Worm (Caenorhabditis elegans) whole organism, early embryonic: ENCODE measurements around the gene aqp-7.

Source experiments
- B0310.2 ChIP-seq: sonication (generic microtip); optimal IDR thresholded peaks from 2 replicates; lab custom pipeline; 2016; ENCODE audit warnings: mild to moderate bottlenecking, missing genetic modification characterization, missing compliant biosample characterization
- F13C5.2 ChIP-seq: sonication (generic microtip); optimal IDR thresholded peaks from 2 replicates; lab custom pipeline; 2017; ENCODE audit warnings: mild to moderate bottlenecking, missing genetic modification characterization, inconsistent platforms, missing compliant biosample characterization
- aly-1 ChIP-seq: sonication (generic microtip); optimal IDR thresholded peaks from 2 replicates; lab custom pipeline; 2016; ENCODE audit warnings: missing genetic modification characterization, missing compliant biosample characterization
- ama-1 ChIP-seq: fragments of 150-350 bp; optimal IDR thresholded peaks from 2 replicates; lab custom pipeline; 2014
- ceh-13 ChIP-seq: fragments of 200-800 bp; sonication (Bioruptor generic); optimal IDR thresholded peaks from 2 replicates; lab custom pipeline; 2018; ENCODE audit warnings: mild to moderate bottlenecking, missing genetic modification characterization, missing compliant biosample characterization
- ceh-36 ChIP-seq: sonication (generic microtip); optimal IDR thresholded peaks from 2 replicates; lab custom pipeline; 2016; ENCODE audit warnings: missing genetic modification characterization, inconsistent platforms, missing compliant biosample characterization
- ets-7 ChIP-seq: sonication (generic microtip); optimal IDR thresholded peaks from 2 replicates; lab custom pipeline; 2016; ENCODE audit warnings: missing genotype, missing genetic modification characterization, missing compliant biosample characterization
- flt-1 ChIP-seq: fragments of 200-800 bp; sonication (Bioruptor generic); IDR thresholded peaks from 2 replicates; pipeline ENCODE4 v1.3.6; 2022; ENCODE audit warnings: missing genetic modification characterization, missing compliant biosample characterization
- hmbx-1 ChIP-seq: sonication (generic microtip); optimal IDR thresholded peaks from 2 replicates; lab custom pipeline; 2016; ENCODE audit warnings: mild to moderate bottlenecking, missing genetic modification characterization, missing compliant biosample characterization
- hmg-4 ChIP-seq: fragments of 200-800 bp; sonication (Bioruptor generic); optimal IDR thresholded peaks from 2 replicates; lab custom pipeline; 2018; ENCODE audit warnings: mild to moderate bottlenecking, missing genetic modification characterization, missing compliant biosample characterization
- hnd-1 ChIP-seq: sonication (generic microtip); optimal IDR thresholded peaks from 2 replicates; lab custom pipeline; 2016; ENCODE audit warnings: missing genetic modification characterization, missing compliant biosample characterization
- pes-1 ChIP-seq: fragments of 200-800 bp; sonication (Bioruptor generic); IDR thresholded peaks from 2 replicates; pipeline ENCODE4 v1.3.6; 2022; ENCODE audit warnings: missing genetic modification reagents, missing genetic modification characterization, missing compliant biosample characterization
- scrt-1 ChIP-seq: fragments of 200-800 bp; sonication (Bioruptor generic); IDR thresholded peaks from 2 replicates; pipeline ENCODE4 v1.3.6; 2022; ENCODE audit warnings: missing genetic modification characterization, missing compliant biosample characterization
- sea-1 ChIP-seq: fragments of 200-800 bp; sonication (Bioruptor generic); conservative IDR thresholded peaks from 2 replicates; pipeline ENCODE4 v1.3.6; 2022; ENCODE audit warnings: missing genetic modification characterization, missing compliant biosample characterization
- tbx-11 ChIP-seq: fragments of 200-800 bp; sonication (Bioruptor generic); IDR thresholded peaks from 2 replicates; pipeline ENCODE4 v1.3.6; 2022; ENCODE audit warnings: missing genetic modification characterization, missing compliant biosample characterization
- tbx-37 ChIP-seq: fragments of 200-800 bp; sonication (Bioruptor generic); conservative IDR thresholded peaks from 2 replicates; pipeline ENCODE4 v1.3.6; 2022; ENCODE audit warnings: missing genetic modification reagents, missing genetic modification characterization, missing compliant biosample characterization
- tra-4 ChIP-seq: sonication (generic microtip); optimal IDR thresholded peaks from 2 replicates; lab custom pipeline; 2017; ENCODE audit warnings: missing genetic modification characterization, missing compliant biosample characterization

The aqp-7 gene

DNA sequence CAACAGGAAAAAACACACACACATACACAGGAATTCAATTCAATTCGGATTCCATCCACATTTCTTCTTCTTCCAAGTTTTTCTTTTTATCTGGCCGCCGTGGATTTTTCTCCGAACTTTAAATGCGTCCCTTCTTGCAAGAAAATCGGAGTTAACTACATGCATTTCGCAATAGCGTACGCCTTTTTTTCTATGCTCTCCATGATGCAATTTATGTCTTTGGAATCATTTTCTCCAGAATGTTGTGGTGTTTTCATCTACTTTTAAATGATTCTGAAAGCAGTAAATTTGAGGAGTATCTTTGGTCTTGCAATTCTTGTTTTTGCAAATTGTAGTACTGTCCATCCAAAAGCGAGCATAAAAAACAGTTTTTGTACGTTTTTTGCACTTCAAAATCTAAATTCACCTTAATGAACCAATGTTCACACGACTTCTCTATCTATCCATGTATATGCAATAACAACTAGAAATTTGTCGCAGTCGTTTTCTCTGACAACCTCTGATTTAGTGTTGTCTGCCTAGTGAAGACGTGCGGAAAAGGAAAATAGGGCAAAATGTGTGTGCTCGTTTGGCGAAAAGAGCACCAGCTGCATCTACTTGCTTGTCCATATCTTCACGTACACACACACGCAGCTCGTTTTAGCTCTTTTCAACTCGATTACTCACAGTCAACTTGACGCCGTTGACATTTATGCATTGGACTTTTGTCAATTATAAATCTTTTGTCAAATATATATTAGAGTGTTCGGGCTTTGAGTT, 2.4 kb upstream of the aqp-7 start:
- TF ChIP-seq ama-1 (lab: Kevin White, UChicago) (no peak), sea-1 (GFP tag; lab: Robert Waterston, UW) (no peak), flt-1 (no peak), ceh-36 (tag; lab: Kevin White, UChicago) (no peak), tbx-11 (GFP tag; lab: Robert Waterston, UW) (no peak), aly-1 (tag; lab: Kevin White, UChicago) (no peak), hmbx-1 (tag; lab: Kevin White, UChicago) (no peak), tbx-37 (no peak), tra-4 (tag; lab: Kevin White, UChicago) (no peak), hnd-1 (tag; lab: Kevin White, UChicago) (no peak), ceh-13 (GFP tag; lab: Kevin White, UChicago) (no peak), hmg-4 (GFP tag; lab: Kevin White, UChicago) (no peak)

DNA sequence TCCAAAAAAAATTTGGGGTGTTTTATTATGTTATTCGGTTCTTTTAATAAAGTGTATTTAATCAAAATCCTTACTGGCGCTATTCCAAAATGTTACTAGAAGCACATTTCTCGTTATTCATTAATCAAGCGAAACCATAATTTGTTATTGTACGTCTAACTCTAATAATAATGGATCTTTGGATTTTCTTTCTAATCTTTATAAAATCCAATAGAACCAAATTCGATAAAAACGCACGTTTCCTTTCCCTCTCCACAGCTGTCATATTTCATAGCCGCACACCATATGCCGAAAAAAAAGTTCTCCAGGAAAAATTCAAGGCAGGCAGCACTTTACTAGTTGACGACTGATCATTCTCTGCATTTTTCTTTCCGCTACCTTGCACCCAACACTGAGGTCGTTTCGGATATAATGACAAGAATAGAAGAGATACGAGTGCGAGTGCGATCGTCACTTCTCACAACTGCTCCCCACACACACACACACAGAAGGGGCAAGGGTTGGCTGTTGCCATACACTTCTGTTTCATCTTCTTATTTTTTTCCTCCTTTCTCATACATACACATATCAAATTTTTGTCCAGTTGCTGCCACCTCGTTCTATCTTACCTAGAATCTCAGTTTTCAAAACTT, 1.2 kb upstream of the aqp-7 start:
- TF ChIP-seq ceh-36 (tag; lab: Kevin White, UChicago): no peak
- TF ChIP-seq pes-1 (GFP tag; lab: Robert Waterston, UW): no peak
- TF ChIP-seq ceh-13 (GFP tag; lab: Kevin White, UChicago): no peak
- TF ChIP-seq hmbx-1 (tag; lab: Kevin White, UChicago): no peak
- TF ChIP-seq scrt-1: no peak
- TF ChIP-seq tbx-37: no peak
- no peak for TF ChIP-seq tra-4 (tag; lab: Kevin White, UChicago)
- TF ChIP-seq sea-1 (GFP tag; lab: Robert Waterston, UW): no peak
- TF ChIP-seq ama-1 (lab: Kevin White, UChicago): no peak
- TF ChIP-seq ets-7: no peak
- no peak for TF ChIP-seq F13C5.2 (tag; lab: Kevin White, UChicago)
- no peak for TF ChIP-seq hmg-4 (GFP tag; lab: Kevin White, UChicago)
- TF ChIP-seq B0310.2 (tag; lab: Kevin White, UChicago): no peak
- no peak for TF ChIP-seq flt-1
- no peak for TF ChIP-seq aly-1 (tag; lab: Kevin White, UChicago)
- no peak for TF ChIP-seq tbx-11 (GFP tag; lab: Robert Waterston, UW)

DNA sequence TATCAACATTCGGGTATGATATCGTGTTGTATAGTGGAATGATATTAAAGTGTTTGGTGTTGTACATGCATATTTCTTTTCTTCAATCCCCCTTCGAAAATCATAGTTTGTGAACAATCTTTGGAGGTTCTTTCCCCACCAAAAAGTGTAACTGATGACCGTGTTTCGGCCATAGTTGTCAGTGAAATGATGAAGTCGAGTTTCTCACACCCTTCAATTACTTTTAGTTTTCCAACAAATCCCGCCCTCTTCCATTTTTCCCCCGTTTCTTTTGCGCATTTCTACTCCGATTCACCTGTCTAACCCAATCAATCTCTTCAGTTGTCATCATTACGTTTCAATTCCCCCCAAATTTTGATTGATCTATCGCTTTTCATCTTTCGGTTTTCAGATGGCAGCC, 282 bp downstream of the aqp-7 start:
- TF ChIP-seq hmbx-1 (tag; lab: Kevin White, UChicago) (no peak), tra-4 (tag; lab: Kevin White, UChicago) (no peak), aly-1 (tag; lab: Kevin White, UChicago) (no peak), ceh-13 (GFP tag; lab: Kevin White, UChicago) (no peak)

DNA sequence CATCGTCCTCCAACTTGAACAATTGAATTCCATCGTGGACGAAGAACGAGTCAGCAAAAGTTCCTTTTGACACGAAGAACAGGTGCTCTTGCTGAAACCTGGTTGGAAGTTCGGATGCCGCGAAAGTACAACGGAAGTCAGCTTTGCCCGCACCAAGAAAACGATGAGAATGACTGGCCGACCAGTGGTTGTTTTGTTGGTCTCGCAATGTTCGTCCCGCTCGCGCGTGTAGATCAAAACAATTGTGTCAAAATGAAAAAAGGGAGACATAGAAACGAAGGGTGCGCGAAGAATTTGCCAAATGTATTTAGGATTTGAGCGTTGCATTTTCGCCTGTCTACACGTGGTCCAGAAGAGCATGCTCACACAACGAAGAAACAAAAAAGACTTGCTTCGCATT, 4.2 kb downstream of the aqp-7 start, which contains the start of gene M02F4.1:
Gene M02F4.1, minus strand, starts transcription at position 101 of the 400 bp plus-strand sequence.
- TF ChIP-seq pes-1 (GFP tag; lab: Robert Waterston, UW) (no peak), ama-1 (lab: Kevin White, UChicago) (no peak), hmg-4 (GFP tag; lab: Kevin White, UChicago) (no peak), flt-1 (no peak), aly-1 (tag; lab: Kevin White, UChicago) (no peak), scrt-1 (no peak), tbx-37 (no peak), ceh-13 (GFP tag; lab: Kevin White, UChicago) (no peak), F13C5.2 (tag; lab: Kevin White, UChicago) (no peak), ets-7 (no peak), tra-4 (tag; lab: Kevin White, UChicago) (no peak), tbx-11 (GFP tag; lab: Robert Waterston, UW) (no peak), ceh-36 (tag; lab: Kevin White, UChicago) (no peak)

DNA sequence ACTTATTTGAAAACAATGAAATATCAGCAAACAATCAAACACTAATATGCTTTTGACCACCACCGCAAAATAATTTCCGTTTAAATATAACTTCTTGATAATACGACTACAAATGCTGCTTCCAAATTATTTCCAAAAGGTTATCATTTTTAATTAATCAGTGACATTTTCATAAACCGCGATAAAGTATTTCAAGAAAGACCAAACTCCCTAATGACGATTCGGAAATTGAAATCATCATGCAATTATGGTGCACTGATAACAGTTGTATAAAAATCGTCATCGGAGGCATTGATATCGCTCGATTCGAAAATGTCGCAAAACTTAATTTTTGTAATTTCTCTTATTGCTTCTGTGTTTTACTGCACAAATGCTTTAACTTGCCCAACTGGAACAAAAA, 6.6 kb downstream of the aqp-7 start, which contains the start of gene clec-265:
Gene clec-265, plus strand, starts transcription at position 300 of the 400 bp plus-strand sequence.
- TF ChIP-seq F13C5.2 (tag; lab: Kevin White, UChicago): no peak
- TF ChIP-seq tbx-11 (GFP tag; lab: Robert Waterston, UW): no peak
- TF ChIP-seq tra-4 (tag; lab: Kevin White, UChicago): no peak
- TF ChIP-seq flt-1: no peak
- TF ChIP-seq sea-1 (GFP tag; lab: Robert Waterston, UW): no peak
- TF ChIP-seq pes-1 (GFP tag; lab: Robert Waterston, UW): no peak
- no peak for TF ChIP-seq ceh-36 (tag; lab: Kevin White, UChicago)
- TF ChIP-seq tbx-37: no peak
- no peak for TF ChIP-seq scrt-1
- no peak for TF ChIP-seq ceh-13 (GFP tag; lab: Kevin White, UChicago)
- TF ChIP-seq ama-1 (lab: Kevin White, UChicago): no peak
- no peak for TF ChIP-seq hmg-4 (GFP tag; lab: Kevin White, UChicago)
- TF ChIP-seq ets-7: no peak
- TF ChIP-seq aly-1 (tag; lab: Kevin White, UChicago): no peak
- no peak for TF ChIP-seq B0310.2 (tag; lab: Kevin White, UChicago)

ce11 chrX:3033492-3033891, 8.6 kb downstream of the aqp-7 start:
- TF ChIP-seq tra-4 (tag; lab: Kevin White, UChicago) (no peak), ama-1 (lab: Kevin White, UChicago) (no peak), flt-1 (no peak), ets-7 (no peak), scrt-1 (no peak), hnd-1 (tag; lab: Kevin White, UChicago) (no peak), tbx-37 (no peak), aly-1 (tag; lab: Kevin White, UChicago) (no peak), ceh-36 (tag; lab: Kevin White, UChicago) (no peak), sea-1 (GFP tag; lab: Robert Waterston, UW) (no peak), pes-1 (GFP tag; lab: Robert Waterston, UW) (no peak)
